Fruit fly (Drosophila melanogaster) whole organism, wandering third instar larva: ENCODE data around the gene CG32428.

ENCODE experiments used
- Abd-B ChIP-seq: fragments of >200 bp; optimal IDR thresholded peaks from 2 replicates; lab custom pipeline; 2017; ENCODE audit warnings: missing biosample characterization, missing genetic modification characterization
- CG32264 ChIP-seq: fragments of 200-800 bp; sonication (Bioruptor generic); optimal IDR thresholded peaks from 2 replicates; lab custom pipeline; 2016; ENCODE audit warnings: missing biosample characterization, missing genetic modification characterization
- CG9705 ChIP-seq: fragments of 200-800 bp; sonication (Bioruptor generic); optimal IDR thresholded peaks from 2 replicates; lab custom pipeline; 2018; ENCODE audit warnings: missing biosample characterization, mild to moderate bottlenecking, missing genetic modification characterization
- CrebA ChIP-seq: fragments of 200-800 bp; sonication (Bioruptor generic); optimal IDR thresholded peaks from 2 replicates; lab custom pipeline; 2016; ENCODE audit warnings: missing biosample characterization, mild to moderate bottlenecking, missing genetic modification characterization, borderline replicate concordance
- Dfd ChIP-seq: fragments of >200 bp; optimal IDR thresholded peaks from 2 replicates; lab custom pipeline; 2017; ENCODE audit warnings: missing biosample characterization, missing genetic modification characterization
- Dif ChIP-seq: fragments of 200-275, 200-300 bp; sonication (Bioruptor generic); optimal IDR thresholded peaks from 2 replicates; lab custom pipeline; 2018; ENCODE audit warnings: missing biosample characterization, missing genetic modification characterization; ENCODE audit not compliant: partially characterized antibody
- GATAd ChIP-seq: sonication (Bioruptor generic); optimal IDR thresholded peaks from 2 replicates; lab custom pipeline; 2016; ENCODE audit warnings: missing biosample characterization, missing genetic modification characterization
- HLH106 ChIP-seq: fragments of 200-800 bp; optimal IDR thresholded peaks from 3 replicates; lab custom pipeline; 2019; ENCODE audit warnings: missing biosample characterization, mild to moderate bottlenecking, missing genetic modification characterization, moderate library complexity
- Hnf4 ChIP-seq: fragments of 200-800 bp; sonication (Bioruptor generic); optimal IDR thresholded peaks from 2 replicates; lab custom pipeline; 2016; ENCODE audit warnings: missing biosample characterization, mild to moderate bottlenecking, missing genetic modification characterization
- Hr78 ChIP-seq: fragments of >200 bp; optimal IDR thresholded peaks from 2 replicates; lab custom pipeline; 2017; ENCODE audit warnings: missing biosample characterization, missing genetic modification characterization
- Hr83 ChIP-seq: fragments of 200-300 bp; sonication (Bioruptor generic); optimal IDR thresholded peaks from 2 replicates; lab custom pipeline; 2016; ENCODE audit warnings: missing biosample characterization, mild to moderate bottlenecking, missing genetic modification characterization, moderate library complexity; ENCODE audit not compliant: poor library complexity, severe bottlenecking
- Jra ChIP-seq: sonication (Bioruptor generic); optimal IDR thresholded peaks from 2 replicates; lab custom pipeline; 2016; ENCODE audit warnings: missing biosample characterization, missing genetic modification characterization
- Mio ChIP-seq: sonication (Bioruptor generic); optimal IDR thresholded peaks from 2 replicates; lab custom pipeline; 2016; ENCODE audit warnings: missing biosample characterization, missing genetic modification characterization
- Myc ChIP-seq: fragments of >200 bp; optimal IDR thresholded peaks from 2 replicates; lab custom pipeline; 2017
- N ChIP-seq: fragments of >200 bp; optimal IDR thresholded peaks from 2 replicates; lab custom pipeline; 2018; ENCODE audit warnings: missing biosample characterization, missing external identifiers, missing genetic modification characterization
- OdsH ChIP-seq: fragments of 200-800 bp; sonication (Bioruptor generic); optimal IDR thresholded peaks from 2 replicates; lab custom pipeline; 2016; ENCODE audit warnings: missing biosample characterization, mild to moderate bottlenecking, missing genetic modification characterization
- Rel ChIP-seq, 2 experiments: fragments of 200-800 bp; sonication (Bioruptor generic) in 1 of 2; optimal IDR thresholded peaks; 2 replicates in 1 of 2; 3 replicates in 1 of 2; lab custom pipeline; 2016 to 2019; ENCODE audit warnings: mild to moderate bottlenecking in 2 of 2, missing biosample characterization in 2 of 2, missing genetic modification characterization in 2 of 2, moderate library complexity in 1 of 2
- Sp1 ChIP-seq: fragments of 200-800 bp; sonication (Bioruptor generic); optimal IDR thresholded peaks from 3 replicates; lab custom pipeline; 2019; ENCODE audit warnings: missing biosample characterization, mild to moderate bottlenecking, missing genetic modification characterization, moderate library complexity
- Vsx2 ChIP-seq: fragments of 200-300, 225-300 bp; sonication (Bioruptor generic); optimal IDR thresholded peaks from 2 replicates; lab custom pipeline; 2018; ENCODE audit warnings: missing biosample characterization, missing genetic modification characterization; ENCODE audit not compliant: partially characterized antibody
- br ChIP-seq: fragments of 200-800 bp; sonication (Bioruptor generic); optimal IDR thresholded peaks from 2 replicates; lab custom pipeline; 2016; ENCODE audit warnings: missing biosample characterization, missing genetic modification characterization
- brk ChIP-seq: fragments of 200-800 bp; sonication (Bioruptor generic); optimal IDR thresholded peaks from 2 replicates; lab custom pipeline; 2016; ENCODE audit warnings: missing biosample characterization, mild to moderate bottlenecking, missing genetic modification characterization
- dl ChIP-seq, 2 experiments: fragments of 175-275, 200-275 bp in 1 of 2; fragments of 200-275 bp in 1 of 2; sonication (Bioruptor generic); optimal IDR thresholded peaks; lab custom pipeline; 2018; ENCODE audit warnings: mild to moderate bottlenecking in 2 of 2, missing biosample characterization in 2 of 2, missing genetic modification characterization in 2 of 2, moderate library complexity in 2 of 2; ENCODE audit not compliant: partially characterized antibody in 2 of 2, insufficient read depth in 1 of 2
- dmrt93B ChIP-seq: fragments of 200-800 bp; sonication (Bioruptor generic); optimal IDR thresholded peaks from 2 replicates; lab custom pipeline; 2018; ENCODE audit warnings: missing biosample characterization, mild to moderate bottlenecking, missing genetic modification characterization
- dsf ChIP-seq: sonication (Bioruptor generic); optimal IDR thresholded peaks from 2 replicates; lab custom pipeline; 2016; ENCODE audit warnings: missing biosample characterization, missing genetic modification characterization, borderline replicate concordance
- ey ChIP-seq: fragments of 200-800 bp; sonication (Bioruptor generic); optimal IDR thresholded peaks from 2 replicates; lab custom pipeline; 2016; ENCODE audit warnings: missing biosample characterization, missing genetic modification characterization
- foxo ChIP-seq, 2 experiments: fragments of 200-800 bp; sonication (Bioruptor generic); optimal IDR thresholded peaks; 2 replicates in 1 of 2; 3 replicates in 1 of 2; lab custom pipeline; 2016 to 2017; ENCODE audit warnings: missing biosample characterization in 2 of 2, missing genetic modification characterization in 2 of 2
- fru ChIP-seq: fragments of 200-800 bp; sonication (Bioruptor generic); optimal IDR thresholded peaks from 3 replicates; lab custom pipeline; 2016; ENCODE audit warnings: missing biosample characterization, mild to moderate bottlenecking, missing genetic modification characterization
- h ChIP-seq: fragments of 200-800 bp; sonication (Bioruptor generic); optimal IDR thresholded peaks from 3 replicates; lab custom pipeline; 2016; ENCODE audit warnings: missing biosample characterization, mild to moderate bottlenecking, missing genetic modification characterization
- jim ChIP-seq: fragments of 175-275, 200-325 bp; sonication (Bioruptor generic); optimal IDR thresholded peaks from 2 replicates; lab custom pipeline; 2016; ENCODE audit warnings: missing biosample characterization, mild to moderate bottlenecking, missing genetic modification characterization
- lola ChIP-seq: fragments of >200 bp; optimal IDR thresholded peaks from 2 replicates; lab custom pipeline; 2017; ENCODE audit warnings: missing biosample characterization, missing genetic modification characterization
- pan ChIP-seq: fragments of >200 bp; optimal IDR thresholded peaks from 2 replicates; lab custom pipeline; 2017
- psq ChIP-seq: fragments of 200-800 bp; sonication (Bioruptor generic); optimal IDR thresholded peaks from 3 replicates; lab custom pipeline; 2017; ENCODE audit warnings: missing biosample characterization, mild to moderate bottlenecking, missing genetic modification characterization, moderate library complexity
- rgr ChIP-seq: fragments of 200-800 bp; sonication (Bioruptor generic); optimal IDR thresholded peaks from 3 replicates; lab custom pipeline; 2016; ENCODE audit warnings: missing biosample characterization, mild to moderate bottlenecking, missing genetic modification characterization
- sage ChIP-seq: fragments of 200-800 bp; sonication (Bioruptor generic); optimal IDR thresholded peaks from 2 replicates; lab custom pipeline; 2016; ENCODE audit warnings: missing biosample characterization, mild to moderate bottlenecking, missing genetic modification characterization
- sv ChIP-seq: fragments of 200-800 bp; sonication (Bioruptor generic); optimal IDR thresholded peaks from 3 replicates; lab custom pipeline; 2016; ENCODE audit warnings: missing biosample characterization, missing genetic modification characterization
- tai ChIP-seq: sonication (Bioruptor generic); optimal IDR thresholded peaks from 2 replicates; lab custom pipeline; 2016; ENCODE audit warnings: missing biosample characterization, missing genetic modification characterization
- usp ChIP-seq: fragments of >200 bp; optimal IDR thresholded peaks from 2 replicates; lab custom pipeline; 2017; ENCODE audit warnings: missing biosample characterization, missing genetic modification characterization
- woc ChIP-seq: sonication (Bioruptor generic); optimal IDR thresholded peaks from 2 replicates; lab custom pipeline; 2016; ENCODE audit warnings: missing biosample characterization, mild to moderate bottlenecking, missing genetic modification characterization

CG32428 gene

dm6 chr3L:20518805-20519503, 45.4 kb upstream of the CG32428 start, which contains the start of gene BNIP3:
Gene BNIP3 (minus strand): TSS chr3L:20519393.
- peak; percentile 7 for TF ChIP-seq fru (GFP tag; lab: Kevin White, UChicago)
- peak in 1 of 2 experiments; percentile 21 for TF ChIP-seq dl (GFP tag; optimal IDR thresholded peaks at IDR 0.05; lab: Kevin White, UChicago; ENCODE audit: insufficient read depth in 1 of 2, partially characterized antibody in 2 of 2)
- peak; percentile 32 for TF ChIP-seq Sp1
- no peak for TF ChIP-seq Mio (GFP tag; lab: Kevin White, UChicago)
- no peak for TF ChIP-seq Rel (GFP tag; optimal IDR thresholded peaks at IDR 0.05; lab: Kevin White, UChicago)
- TF ChIP-seq Rel (tag; optimal IDR thresholded peaks at IDR 0.05; lab: Kevin White, UChicago) = peak; percentile 46
- TF ChIP-seq Hr83 (GFP tag; lab: Kevin White, UChicago) = peak; percentile 46
- TF ChIP-seq br (GFP tag; lab: Kevin White, UChicago) = peak; percentile 17
- TF ChIP-seq psq (GFP tag; lab: Kevin White, UChicago) = peak; percentile 98
- TF ChIP-seq CrebA (GFP tag; lab: Kevin White, UChicago) = no peak

DNA sequence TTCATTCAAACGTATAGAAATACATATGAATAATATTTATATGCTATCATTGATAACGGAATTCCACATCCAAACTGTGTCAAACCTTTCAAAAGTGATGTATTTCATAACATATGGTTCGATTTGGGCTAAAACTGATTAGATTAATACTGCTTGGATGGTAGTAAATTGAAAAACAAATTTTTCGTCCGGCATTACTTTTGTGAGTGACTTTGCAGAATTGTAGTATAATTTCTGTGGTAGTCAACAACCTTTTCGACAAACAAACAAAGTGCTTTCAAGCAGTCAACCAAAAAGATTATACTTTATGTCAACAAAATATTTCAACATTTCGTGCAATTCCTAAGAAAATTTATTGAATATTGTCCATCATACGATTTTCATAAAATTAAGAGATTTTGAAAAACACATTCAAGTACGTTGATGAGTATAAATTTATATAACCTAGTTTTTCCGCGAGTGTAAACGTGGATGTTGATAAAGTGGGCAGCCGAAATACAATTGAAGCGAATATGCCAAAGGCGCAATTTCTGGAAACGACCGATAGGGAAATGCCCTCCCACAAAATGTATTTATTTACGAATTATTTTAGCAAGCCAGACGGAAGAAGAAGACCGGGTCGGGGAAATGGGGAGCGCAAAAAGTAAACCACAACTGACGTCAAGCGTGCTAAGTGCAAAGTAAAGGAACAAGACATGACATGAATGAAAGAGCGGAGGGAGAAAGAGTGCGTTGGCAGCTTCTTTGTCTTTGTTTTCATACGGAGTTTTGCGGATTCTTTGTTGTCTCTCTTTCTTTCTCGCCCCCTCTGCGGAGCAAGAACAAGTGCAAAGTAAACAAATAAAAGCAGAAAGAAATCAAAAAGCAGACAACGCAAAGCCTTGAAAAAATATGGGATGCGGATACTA, 44.6 kb upstream of the CG32428 start:
- TF ChIP-seq dl (GFP tag; optimal IDR thresholded peaks at IDR 0.05; lab: Kevin White, UChicago; ENCODE audit: insufficient read depth in 1 of 2, partially characterized antibody in 2 of 2) (no peak), Abd-B (no peak), Vsx2 (GFP tag; lab: Kevin White, UChicago) (no peak), GATAd (GFP tag; lab: Kevin White, UChicago) (no peak), Rel (GFP tag; optimal IDR thresholded peaks at IDR 0.05; lab: Kevin White, UChicago) (no peak), Rel (tag; optimal IDR thresholded peaks at IDR 0.05; lab: Kevin White, UChicago) (peak; percentile 85), Hr78 (no peak), Dif (GFP tag; lab: Kevin White, UChicago) (peak; percentile 36), h (peak; percentile 32), lola (no peak), br (GFP tag; lab: Kevin White, UChicago) (peak; percentile 39), psq (GFP tag; lab: Kevin White, UChicago) (peak; percentile 100), Hnf4 (GFP tag; lab: Kevin White, UChicago) (peak; percentile 24), foxo (GFP tag; optimal IDR thresholded peaks at IDR 0.05; lab: Kevin White, UChicago) (peak; percentile 56 to 60), dmrt93B (GFP tag; lab: Kevin White, UChicago) (peak; percentile 8), brk (GFP tag; lab: Kevin White, UChicago) (no peak), Dfd (GFP tag; lab: Kevin White, UChicago) (no peak), CG32264 (GFP tag; lab: Kevin White, UChicago) (no peak), sv (GFP tag; lab: Kevin White, UChicago) (no peak), HLH106 (tag; lab: Kevin White, UChicago) (peak; percentile 49), pan (lab: Kevin White, UChicago) (no peak), usp (GFP tag; lab: Kevin White, UChicago) (no peak), OdsH (GFP tag; lab: Kevin White, UChicago) (peak; percentile 52), rgr (GFP tag; lab: Kevin White, UChicago) (peak; percentile 54), dsf (GFP tag; lab: Kevin White, UChicago) (no peak), Myc (no peak), Sp1 (peak; percentile 35), jim (peak; percentile 82), woc (peak; percentile 11), CrebA (GFP tag; lab: Kevin White, UChicago) (no peak), fru (GFP tag; lab: Kevin White, UChicago) (peak; percentile 78), Hr83 (GFP tag; lab: Kevin White, UChicago) (peak; percentile 13), N (GFP tag; lab: Kevin White, UChicago) (no peak), ey (GFP tag; lab: Kevin White, UChicago) (peak; percentile 67), CG9705 (GFP tag; lab: Kevin White, UChicago) (no peak), sage (GFP tag; lab: Kevin White, UChicago) (no peak), Mio (GFP tag; lab: Kevin White, UChicago) (peak; percentile 11), Jra (GFP tag; lab: Kevin White, UChicago) (no peak), tai (GFP tag; lab: Kevin White, UChicago) (peak; percentile 41)
